Worm (Caenorhabditis elegans): ENCODE data around the gene ech-4.

Gene ech-4

ce11 chrII:10868670-10869246 lies 47.9 kb downstream of the ech-4 start, which contains the start of the genes gmps-1 and cap-2:
TSS of gene gmps-1 (minus strand) at chrII:10868720.
TSS of gene cap-2 (plus strand) at chrII:10869196.
- TF ChIP-seq hrde-1 (tag; optimal IDR thresholded peaks at IDR 0.05; ENCODE audit: borderline replicate concordance) (peak; percentile 58), lin-35 (GFP tag; optimal IDR thresholded peaks at IDR 0.05) (peak; percentile 15 to 96 (median 75)), fkh-3 (tag; optimal IDR thresholded peaks at IDR 0.05) (no peak), Y56A3A.18 (GFP tag; IDR thresholded peaks at IDR 0.05) (peak; percentile 97), nhr-90 (tag; optimal IDR thresholded peaks at IDR 0.05) (peak; percentile 19), B0261.1 (tag; optimal IDR thresholded peaks at IDR 0.05) (peak; percentile 26), K11D2.4 (GFP tag; IDR thresholded peaks at IDR 0.05) (peak; percentile 96), C06A6.2 (GFP tag; conservative IDR thresholded peaks at IDR 0.05) (peak; percentile 93), C17E4.6 (GFP tag; IDR thresholded peaks at IDR 0.05) (peak; percentile 92), unc-130 (GFP tag; optimal IDR thresholded peaks at IDR 0.05) (peak; percentile 52), B0019.2 (GFP tag; conservative IDR thresholded peaks at IDR 0.05) (peak; percentile 65), Y53G8AR.9 (GFP tag; conservative IDR thresholded peaks at IDR 0.05) (peak; percentile 98), lin-54 (GFP tag; optimal IDR thresholded peaks at IDR 0.05) (peak; percentile 92), hmg-20 (GFP tag; IDR thresholded peaks at IDR 0.05) (peak; percentile 93), Y95B8A.8 (GFP tag; IDR thresholded peaks at IDR 0.05) (peak; percentile 89), nfya-2 (GFP tag; IDR thresholded peaks at IDR 0.05) (no peak), Y67H2A.10 (GFP tag; conservative IDR thresholded peaks at IDR 0.05) (peak; percentile 64; the same call in 1 of the 2 replicates), F23B12.7 (tag; optimal IDR thresholded peaks at IDR 0.05; ENCODE audit: insufficient read depth) (peak; percentile 67), ztf-22 (GFP tag; optimal IDR thresholded peaks at IDR 0.05) (no peak), atf-7 (tag; optimal IDR thresholded peaks at IDR 0.05) (peak; percentile 92), attf-6 (GFP tag; IDR thresholded peaks at IDR 0.05) (0 out of 2 replicates have a peak, but pooled peaks have one; percentile 30), B0336.3 (GFP tag; IDR thresholded peaks at IDR 0.05) (peak; percentile 95), mel-28 (tag; optimal IDR thresholded peaks at IDR 0.05; ENCODE audit: borderline replicate concordance) (peak; percentile 43), Y79H2A.3 (GFP tag; conservative IDR thresholded peaks at IDR 0.05) (no peak), nfya-1 (tag; optimal IDR thresholded peaks at IDR 0.05; ENCODE audit: borderline replicate concordance, insufficient read depth) (no peak), chd-7 (tag; optimal IDR thresholded peaks at IDR 0.05) (peak; percentile 89), attf-3 (GFP tag; conservative IDR thresholded peaks at IDR 0.05) (peak; percentile 78), nhr-179 (tag; optimal IDR thresholded peaks at IDR 0.05) (no peak), somi-1 (GFP tag; optimal IDR thresholded peaks at IDR 0.05) (peak; percentile 42), let-607 (tag; optimal IDR thresholded peaks at IDR 0.05) (peak; percentile 55 to 85), tbx-9 (tag; optimal IDR thresholded peaks at IDR 0.05; ENCODE audit: borderline replicate concordance) (no peak), rec-8 (tag; optimal IDR thresholded peaks at IDR 0.05) (peak in 1 of 2 experiments; percentile 59), dpff-1 (tag; optimal IDR thresholded peaks at IDR 0.05) (no peak), bed-2 (GFP tag; IDR thresholded peaks at IDR 0.05) (no peak), tlf-1 (GFP tag; optimal IDR thresholded peaks at IDR 0.05) (peak; percentile 95), ztf-6 (GFP tag; IDR thresholded peaks at IDR 0.05) (peak; percentile 55; the same call in 1 of the 2 replicates), F52B5.7 (tag; optimal IDR thresholded peaks at IDR 0.05) (peak; percentile 43), aptf-3 (GFP tag; IDR thresholded peaks at IDR 0.05) (no peak), snpc-4 (GFP tag; optimal IDR thresholded peaks at IDR 0.05) (peak; percentile 49), snpc-4 (tag; optimal IDR thresholded peaks at IDR 0.05) (peak; percentile 2 to 87 (median 48)), madf-3 (GFP tag; IDR thresholded peaks at IDR 0.05) (peak; percentile 92), ceh-58 (GFP tag; IDR thresholded peaks at IDR 0.05) (no peak), T07F8.4 (tag; optimal IDR thresholded peaks at IDR 0.05) (peak; percentile 62), unc-62 (GFP tag; optimal IDR thresholded peaks at IDR 0.05) (no peak), ztf-26 (tag; optimal IDR thresholded peaks at IDR 0.05) (peak; percentile 91), zfh-2 (GFP tag; conservative IDR thresholded peaks at IDR 0.05) (peak; percentile 91), dox-1 (GFP tag; IDR thresholded peaks at IDR 0.05) (peak; percentile 97)
